Worm (Caenorhabditis elegans) whole organism, young adult: ENCODE data around the gene F43C1.5.

ENCODE experiments used
- B0261.1 ChIP-seq: sonication (generic microtip); optimal IDR thresholded peaks from 2 replicates; lab custom pipeline; 2016; ENCODE audit warnings: mild to moderate bottlenecking, missing genetic modification characterization, moderate library complexity, missing compliant biosample characterization
- C06A6.2 ChIP-seq: fragments of 200-800 bp; sonication (Bioruptor generic); conservative IDR thresholded peaks from 2 replicates; pipeline ENCODE4 v1.3.6; 2022; ENCODE audit warnings: missing genetic modification characterization, missing compliant biosample characterization
- C17E4.6 ChIP-seq: fragments of 200-800 bp; sonication (Bioruptor generic); IDR thresholded peaks from 2 replicates; pipeline ENCODE4 v1.3.6; 2022; ENCODE audit warnings: missing genetic modification reagents, missing genetic modification characterization, missing compliant biosample characterization
- D2030.7 ChIP-seq: fragments of 200-800 bp; sonication (Bioruptor generic); IDR thresholded peaks from 2 replicates; pipeline ENCODE4 v1.3.6; 2022; ENCODE audit warnings: missing genetic modification reagents, missing genetic modification characterization, missing compliant biosample characterization
- F10E7.11 ChIP-seq: sonication (generic microtip); optimal IDR thresholded peaks from 2 replicates; lab custom pipeline; 2017; ENCODE audit warnings: mild to moderate bottlenecking, missing genetic modification characterization, moderate library complexity, missing compliant biosample characterization
- F33H1.4 ChIP-seq: fragments of 200-800 bp; sonication (Bioruptor generic); IDR thresholded peaks from 2 replicates; pipeline ENCODE4 v1.3.6; 2022; ENCODE audit warnings: missing genetic modification reagents, missing genetic modification characterization, missing compliant biosample characterization
- F39B2.1 ChIP-seq: fragments of 200-800 bp; sonication (Bioruptor generic); IDR thresholded peaks from 2 replicates; pipeline ENCODE4 v1.3.6; 2022; ENCODE audit warnings: missing genetic modification reagents, missing genetic modification characterization, missing compliant biosample characterization
- F52B5.7 ChIP-seq: sonication (generic microtip); optimal IDR thresholded peaks from 2 replicates; lab custom pipeline; 2016; ENCODE audit warnings: mild to moderate bottlenecking, missing genetic modification characterization, missing compliant biosample characterization
- F57C9.4 ChIP-seq: sonication (generic microtip); optimal IDR thresholded peaks from 2 replicates; lab custom pipeline; 2017; ENCODE audit warnings: mild to moderate bottlenecking, missing genetic modification characterization, missing compliant biosample characterization
- K12H6.12 ChIP-seq: fragments of 200-800 bp; sonication (Bioruptor generic); optimal IDR thresholded peaks from 2 replicates; lab custom pipeline; 2018; ENCODE audit warnings: mild to moderate bottlenecking, missing genetic modification characterization, missing compliant biosample characterization
- Y79H2A.3 ChIP-seq: fragments of 200-800 bp; sonication (Bioruptor generic); conservative IDR thresholded peaks from 2 replicates; pipeline ENCODE4 v1.3.6; 2022; ENCODE audit warnings: missing genetic modification reagents, missing genetic modification characterization, missing compliant biosample characterization
- Y95B8A.8 ChIP-seq: fragments of 200-800 bp; sonication (Bioruptor generic); IDR thresholded peaks from 2 replicates; pipeline ENCODE4 v1.3.6; 2022; ENCODE audit warnings: missing genetic modification reagents, missing genetic modification characterization, missing compliant biosample characterization
- ZK185.1 ChIP-seq: sonication (generic microtip); optimal IDR thresholded peaks from 2 replicates; lab custom pipeline; 2016; ENCODE audit warnings: mild to moderate bottlenecking, missing genetic modification characterization, missing compliant biosample characterization; ENCODE audit not compliant: poor library complexity, severe bottlenecking
- akir-1 ChIP-seq: fragments of 200-800 bp; sonication (Bioruptor generic); optimal IDR thresholded peaks from 2 replicates; lab custom pipeline; 2018; ENCODE audit warnings: mild to moderate bottlenecking, missing genetic modification characterization, moderate library complexity, missing compliant biosample characterization
- ama-1 ChIP-seq, 3 experiments: fragments of 150-350 bp in 1 of 3; sonication (generic microtip) in 2 of 3; optimal IDR thresholded peaks; 2 replicates each; lab custom pipeline; 2014 to 2018; ENCODE audit warnings: missing biosample characterization in 2 of 3, missing genetic modification characterization in 2 of 3, missing genetic modification reagents in 2 of 3
- attf-6 ChIP-seq: fragments of 200-800 bp; sonication (Bioruptor generic); IDR thresholded peaks from 2 replicates; pipeline ENCODE4 v1.3.6; 2022; ENCODE audit warnings: missing genetic modification reagents, missing genetic modification characterization, missing compliant biosample characterization
- bed-1 ChIP-seq: fragments of 200-800 bp; sonication (Bioruptor generic); IDR thresholded peaks from 2 replicates; pipeline ENCODE4 v1.3.6; 2022; ENCODE audit warnings: missing genetic modification reagents, missing genetic modification characterization, missing compliant biosample characterization
- bed-2 ChIP-seq: fragments of 200-800 bp; sonication (Bioruptor generic); IDR thresholded peaks from 2 replicates; pipeline ENCODE4 v1.3.6; 2022; ENCODE audit warnings: missing genetic modification reagents, missing genetic modification characterization, missing compliant biosample characterization
- cebp-2 ChIP-seq: fragments of 200-800 bp; sonication (Bioruptor generic); IDR thresholded peaks from 2 replicates; pipeline ENCODE4 v1.3.6; 2022; ENCODE audit warnings: missing genetic modification characterization, missing compliant biosample characterization
- ceh-100 ChIP-seq: fragments of 200-800 bp; sonication (Bioruptor generic); IDR thresholded peaks from 2 replicates; pipeline ENCODE4 v1.3.6; 2022; ENCODE audit warnings: missing genetic modification reagents, missing genetic modification characterization, missing compliant biosample characterization
- ceh-40 ChIP-seq: fragments of 200-800 bp; sonication (Bioruptor generic); IDR thresholded peaks from 2 replicates; pipeline ENCODE4 v1.3.6; 2022; ENCODE audit warnings: missing genetic modification characterization, missing compliant biosample characterization
- ceh-58 ChIP-seq: fragments of 200-800 bp; sonication (Bioruptor generic); IDR thresholded peaks from 2 replicates; pipeline ENCODE4 v1.3.6; 2022; ENCODE audit warnings: missing genetic modification characterization, missing compliant biosample characterization
- ceh-91 ChIP-seq: fragments of 200-800 bp; sonication (Bioruptor generic); IDR thresholded peaks from 2 replicates; pipeline ENCODE4 v1.3.6; 2022; ENCODE audit warnings: missing genetic modification reagents, missing genetic modification characterization, missing compliant biosample characterization
- die-1 ChIP-seq: sonication (generic microtip); optimal IDR thresholded peaks from 2 replicates; lab custom pipeline; 2016; ENCODE audit warnings: missing genotype, mild to moderate bottlenecking, missing genetic modification characterization, missing compliant biosample characterization
- dpl-1 ChIP-seq: fragments of 150-350 bp; optimal IDR thresholded peaks from 2 replicates; lab custom pipeline; 2014; ENCODE audit warnings: missing biosample characterization, missing genetic modification reagents, missing genetic modification characterization
- egrh-3 ChIP-seq: fragments of 200-800 bp; sonication (Bioruptor generic); IDR thresholded peaks from 2 replicates; pipeline ENCODE4 v1.3.6; 2022; ENCODE audit warnings: missing genetic modification reagents, missing genetic modification characterization, missing compliant biosample characterization
- ets-4 ChIP-seq: fragments of 200-800 bp; sonication (Bioruptor generic); optimal IDR thresholded peaks from 2 replicates; lab custom pipeline; 2018; ENCODE audit warnings: mild to moderate bottlenecking, missing genetic modification characterization, missing compliant biosample characterization
- let-526 ChIP-seq: fragments of 200-800 bp; sonication (Bioruptor generic); IDR thresholded peaks from 2 replicates; pipeline ENCODE4 v1.3.6; 2022; ENCODE audit warnings: missing genetic modification reagents, missing genetic modification characterization, missing compliant biosample characterization
- let-607 ChIP-seq, 2 experiments: fragments of 200-800 bp in 1 of 2; sonication (Bioruptor generic) in 1 of 2; sonication (generic microtip) in 1 of 2; optimal IDR thresholded peaks; 2 replicates each; lab custom pipeline; 2016 to 2018; ENCODE audit warnings: mild to moderate bottlenecking in 2 of 2, missing compliant biosample characterization in 2 of 2, missing genetic modification characterization in 2 of 2, moderate library complexity in 2 of 2, missing genotype in 1 of 2
- lin-35 ChIP-seq, 3 experiments: fragments of 150-350 bp in 2 of 3; sonication (generic microtip) in 1 of 3; optimal IDR thresholded peaks; 2 replicates each; lab custom pipeline; 2014 to 2018; ENCODE audit warnings: missing biosample characterization in 3 of 3, missing genetic modification characterization in 3 of 3, missing genetic modification reagents in 3 of 3
- lin-54 ChIP-seq: fragments of 200-800 bp; sonication (Bioruptor generic); optimal IDR thresholded peaks from 2 replicates; lab custom pipeline; 2018; ENCODE audit warnings: mild to moderate bottlenecking, missing genetic modification characterization, missing compliant biosample characterization
- lir-1 ChIP-seq: fragments of 200-800 bp; sonication (Bioruptor generic); conservative IDR thresholded peaks from 2 replicates; pipeline ENCODE4 v1.3.6; 2022; ENCODE audit warnings: missing genetic modification reagents, missing genetic modification characterization, missing compliant biosample characterization
- madf-10 ChIP-seq: sonication (generic microtip); optimal IDR thresholded peaks from 2 replicates; lab custom pipeline; 2016; ENCODE audit warnings: mild to moderate bottlenecking, missing genetic modification characterization, missing compliant biosample characterization
- mes-4 ChIP-seq: sonication (generic microtip); optimal IDR thresholded peaks from 2 replicates; lab custom pipeline; 2016; ENCODE audit warnings: missing genotype, missing genetic modification characterization, missing compliant biosample characterization
- nfya-1 ChIP-seq: sonication (generic microtip); optimal IDR thresholded peaks from 2 replicates; lab custom pipeline; 2017; ENCODE audit warnings: antibody characterized with exemption, missing compliant biosample characterization, missing genetic modification characterization, borderline replicate concordance; ENCODE audit not compliant: insufficient read depth
- nfya-2 ChIP-seq: fragments of 200-800 bp; sonication (Bioruptor generic); IDR thresholded peaks from 2 replicates; pipeline ENCODE4 v1.3.6; 2022; ENCODE audit warnings: missing genetic modification reagents, missing genetic modification characterization, missing compliant biosample characterization
- nhr-120 ChIP-seq: fragments of 200-800 bp; sonication (Bioruptor generic); IDR thresholded peaks from 2 replicates; pipeline ENCODE4 v1.3.6; 2022; ENCODE audit warnings: missing genetic modification characterization, missing compliant biosample characterization
- nhr-27 ChIP-seq: fragments of 200-800 bp; sonication (Bioruptor generic); optimal IDR thresholded peaks from 2 replicates; lab custom pipeline; 2018; ENCODE audit warnings: mild to moderate bottlenecking, missing genetic modification characterization, moderate library complexity, missing compliant biosample characterization
- nhr-90 ChIP-seq: sonication (generic microtip); optimal IDR thresholded peaks from 2 replicates; lab custom pipeline; 2016; ENCODE audit warnings: missing genotype, mild to moderate bottlenecking, missing genetic modification characterization, missing compliant biosample characterization
- rec-8 ChIP-seq, 2 experiments: sonication (generic microtip); optimal IDR thresholded peaks; 2 replicates each; lab custom pipeline; 2016; ENCODE audit warnings: mild to moderate bottlenecking in 2 of 2, missing genetic modification characterization in 2 of 2, missing genetic modification reagents in 2 of 2, missing genotype in 2 of 2, missing biosample characterization in 1 of 2, missing compliant biosample characterization in 1 of 2, moderate library complexity in 1 of 2
- sdz-38 ChIP-seq: sonication (generic microtip); optimal IDR thresholded peaks from 2 replicates; lab custom pipeline; 2016; ENCODE audit warnings: missing genotype, missing genetic modification characterization, missing compliant biosample characterization
- snpc-4 ChIP-seq, 5 experiments: fragments of 150-350 bp in 1 of 5; sonication (generic microtip) in 4 of 5; optimal IDR thresholded peaks; 2 replicates each; lab custom pipeline; 2014 to 2018; ENCODE audit warnings: missing genetic modification characterization in 5 of 5, missing biosample characterization in 3 of 5, antibody characterized with exemption in 2 of 5, mild to moderate bottlenecking in 2 of 5, missing compliant biosample characterization in 2 of 5, missing genotype in 2 of 5, moderate library complexity in 2 of 5, missing genetic modification reagents in 1 of 5
- somi-1 ChIP-seq: fragments of 200-800 bp; sonication (Bioruptor generic); optimal IDR thresholded peaks from 2 replicates; lab custom pipeline; 2018; ENCODE audit warnings: mild to moderate bottlenecking, missing genetic modification characterization, missing compliant biosample characterization
- sptf-2 ChIP-seq: fragments of 200-800 bp; sonication (Bioruptor generic); optimal IDR thresholded peaks from 2 replicates; lab custom pipeline; 2018; ENCODE audit warnings: mild to moderate bottlenecking, missing genetic modification characterization, missing compliant biosample characterization
- unc-130 ChIP-seq: sonication (generic microtip); optimal IDR thresholded peaks from 2 replicates; lab custom pipeline; 2016; ENCODE audit warnings: missing genetic modification reagents, missing genetic modification characterization, missing compliant biosample characterization
- unc-62 ChIP-seq: fragments of 150-350 bp; optimal IDR thresholded peaks from 2 replicates; lab custom pipeline; 2014; ENCODE audit warnings: missing biosample characterization, missing genetic modification reagents, missing genetic modification characterization
- ztf-25 ChIP-seq: fragments of 200-800 bp; sonication (Bioruptor generic); IDR thresholded peaks from 2 replicates; pipeline ENCODE4 v1.3.6; 2022; ENCODE audit warnings: missing genetic modification reagents, missing genetic modification characterization, missing compliant biosample characterization
- ztf-26 ChIP-seq: sonication (generic microtip); optimal IDR thresholded peaks from 2 replicates; lab custom pipeline; 2017; ENCODE audit warnings: missing genetic modification characterization, missing compliant biosample characterization

Gene F43C1.5

ce11 chrIII:4193659-4194103 is 35.3 kb upstream of the F43C1.5 start, which contains the start of gene xbp-1 (continued):
- TF ChIP-seq ceh-100 (GFP tag; lab: Robert Waterston, UW) (no peak), ets-4 (GFP tag; lab: Kevin White, UChicago) (peak; percentile 95), attf-6 (GFP tag; lab: Robert Waterston, UW) (no peak), nfya-2 (GFP tag; lab: Robert Waterston, UW) (no peak), unc-62 (GFP tag; lab: Kevin White, UChicago) (peak; percentile 76), nfya-1 (tag; lab: Kevin White, UChicago) (no peak), let-526 (GFP tag; lab: Robert Waterston, UW) (peak; percentile 59; the same call in 1 of the 2 replicates), ceh-58 (GFP tag; lab: Robert Waterston, UW) (no peak), Y95B8A.8 (GFP tag; lab: Robert Waterston, UW) (0 out of 2 replicates have a peak, but pooled peaks have one; percentile 38), nhr-90 (peak; percentile 79), lir-1 (no peak; the same call in 1 of the 2 replicates), lin-35 (GFP tag; optimal IDR thresholded peaks at IDR 0.05; lab: Kevin White, UChicago) (peak in 1 of 3 experiments; percentile 48), mes-4 (tag; lab: Kevin White, UChicago) (no peak), ceh-91 (GFP tag; lab: Robert Waterston, UW) (no peak), sdz-38 (tag; lab: Kevin White, UChicago) (no peak), F10E7.11 (no peak), rec-8 (tag; optimal IDR thresholded peaks at IDR 0.05; lab: Kevin White, UChicago) (no peak), let-607 (tag; optimal IDR thresholded peaks at IDR 0.05; lab: Kevin White, UChicago) (peak; percentile 99), egrh-3 (GFP tag; lab: Robert Waterston, UW) (no peak), B0261.1 (no peak), Y79H2A.3 (no peak), dpl-1 (GFP tag; lab: Kevin White, UChicago) (no peak), ama-1 (optimal IDR thresholded peaks at IDR 0.05; lab: Kevin White, UChicago) (peak; percentile 75), ama-1 (GFP tag; optimal IDR thresholded peaks at IDR 0.05; lab: Kevin White, UChicago) (no peak), lin-54 (GFP tag; lab: Kevin White, UChicago) (peak; percentile 67), F33H1.4 (GFP tag; lab: Robert Waterston, UW) (no peak), ZK185.1 (tag; lab: Kevin White, UChicago) (peak; percentile 80), akir-1 (GFP tag; lab: Kevin White, UChicago) (peak; percentile 74), D2030.7 (GFP tag; lab: Robert Waterston, UW) (no peak), die-1 (tag; lab: Kevin White, UChicago) (no peak), cebp-2 (GFP tag; lab: Robert Waterston, UW) (no peak), unc-130 (GFP tag; lab: Kevin White, UChicago) (no peak), ztf-25 (GFP tag; lab: Robert Waterston, UW) (no peak), somi-1 (GFP tag; lab: Kevin White, UChicago) (peak; percentile 59), nhr-120 (no peak), bed-1 (GFP tag; lab: Robert Waterston, UW) (no peak), nhr-27 (tag; lab: Kevin White, UChicago) (no peak), bed-2 (no peak), C17E4.6 (no peak), ztf-26 (peak; percentile 44), madf-10 (tag; lab: Kevin White, UChicago) (peak; percentile 91), F57C9.4 (tag; lab: Kevin White, UChicago) (no peak), C06A6.2 (GFP tag; lab: Robert Waterston, UW) (peak; percentile 62), sptf-2 (peak; percentile 32), F52B5.7 (tag; lab: Kevin White, UChicago) (no peak), F39B2.1 (no peak), snpc-4 (GFP tag; optimal IDR thresholded peaks at IDR 0.05; lab: Kevin White, UChicago) (no peak), snpc-4 (tag; optimal IDR thresholded peaks at IDR 0.05; lab: Kevin White, UChicago) (peak; percentile 52 to 71 (median 56)), K12H6.12 (tag; lab: Kevin White, UChicago) (peak; percentile 89), ceh-40 (no peak)
